Worm (Caenorhabditis elegans) whole organism, young adult: ENCODE data around the gene iglr-1.
A peak's percentile ranks its signal among the peaks of the same experiment; 100 is the strongest.

ENCODE experiments used
- Y56A3A.18 ChIP-seq: fragments of 200-800 bp; sonication (Bioruptor generic); IDR thresholded peaks from 2 replicates; pipeline ENCODE4 v1.3.6; 2022; ENCODE audit warnings: missing genetic modification reagents, missing genetic modification characterization, missing compliant biosample characterization
- ccch-3 ChIP-seq: fragments of 200-800 bp; sonication (Bioruptor generic); optimal IDR thresholded peaks from 2 replicates; lab custom pipeline; 2018; ENCODE audit warnings: mild to moderate bottlenecking, missing genetic modification characterization, missing compliant biosample characterization
- hmg-1.2 ChIP-seq: fragments of 200-800 bp; sonication (Bioruptor generic); IDR thresholded peaks from 2 replicates; pipeline ENCODE4 v1.3.6; 2022; ENCODE audit warnings: missing genetic modification reagents, missing genetic modification characterization, missing compliant biosample characterization
- hmg-20 ChIP-seq: fragments of 200-800 bp; sonication (Bioruptor generic); IDR thresholded peaks from 2 replicates; pipeline ENCODE4 v1.3.6; 2022; ENCODE audit warnings: missing genetic modification reagents, missing genetic modification characterization, missing compliant biosample characterization
- lin-26 ChIP-seq: fragments of 200-800 bp; sonication (Bioruptor generic); IDR thresholded peaks from 2 replicates; pipeline ENCODE4 v1.3.6; 2022; ENCODE audit warnings: missing genetic modification reagents, missing genetic modification characterization, missing compliant biosample characterization
- snpc-4 ChIP-seq, 5 experiments: fragments of 150-350 bp in 1 of 5; sonication (generic microtip) in 4 of 5; optimal IDR thresholded peaks; 2 replicates each; lab custom pipeline; 2014 to 2018; ENCODE audit warnings: missing genetic modification characterization in 5 of 5, missing biosample characterization in 3 of 5, antibody characterized with exemption in 2 of 5, mild to moderate bottlenecking in 2 of 5, missing compliant biosample characterization in 2 of 5, missing genotype in 2 of 5, moderate library complexity in 2 of 5, missing genetic modification reagents in 1 of 5

The iglr-1 gene

DNA sequence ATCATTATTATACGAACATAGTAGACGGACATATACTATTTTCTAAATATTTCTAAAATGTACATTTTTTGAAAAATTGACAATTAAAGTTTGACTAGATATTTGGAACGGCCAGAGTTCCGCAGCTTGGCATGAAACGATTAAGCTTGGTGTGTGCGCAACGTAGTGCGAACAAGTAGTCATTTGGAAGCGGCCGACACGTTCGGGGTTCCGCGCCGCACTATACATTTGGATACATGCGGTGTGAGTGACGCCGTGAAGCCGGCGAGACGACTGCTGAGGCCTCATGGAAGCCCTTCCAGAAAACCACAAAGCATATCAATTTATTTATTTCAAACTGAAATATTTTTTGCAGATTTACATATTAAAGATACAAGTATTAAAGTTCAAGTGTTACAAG is 53.0 kb downstream of the iglr-1 start (continued):
- TF ChIP-seq lin-26 (GFP tag; lab: Robert Waterston, UW) (no peak), hmg-20 (GFP tag; lab: Robert Waterston, UW) (no peak), ccch-3 (GFP tag; lab: Kevin White, UChicago) (no peak), Y56A3A.18 (no peak), snpc-4 (GFP tag; optimal IDR thresholded peaks at IDR 0.05; lab: Kevin White, UChicago) (peak; percentile 44), snpc-4 (tag; optimal IDR thresholded peaks at IDR 0.05; lab: Kevin White, UChicago) (peak; percentile 62 to 94 (median 84)), hmg-1.2 (GFP tag; lab: Robert Waterston, UW) (peak; percentile 57; the same call in 1 of the 2 replicates)
- TF ChIP-seq, all 124 proteins: peak for 5
